Fruit fly (Drosophila melanogaster) whole organism, embryonic: ENCODE measurements around the gene RpL23A.

ENCODE experiments used
- CG11398 ChIP-seq: fragments of 200-800 bp; sonication (Bioruptor generic); optimal IDR thresholded peaks from 2 replicates; lab custom pipeline; 2016; ENCODE audit warnings: missing biosample characterization, missing genetic modification characterization
- CG13296 ChIP-seq: fragments of 200-800 bp; sonication (Bioruptor generic); optimal IDR thresholded peaks from 3 replicates; lab custom pipeline; 2018; ENCODE audit warnings: missing biosample characterization, mild to moderate bottlenecking, missing genetic modification characterization
- CG1603 ChIP-seq: fragments of 200-800 bp; sonication (Bioruptor generic); optimal IDR thresholded peaks from 2 replicates; lab custom pipeline; 2019; ENCODE audit warnings: missing biosample characterization, mild to moderate bottlenecking, missing genetic modification characterization, moderate library complexity
- CG33213 ChIP-seq: fragments of 200-800 bp; sonication (Bioruptor generic); optimal IDR thresholded peaks from 3 replicates; lab custom pipeline; 2016; ENCODE audit warnings: missing biosample characterization, missing genetic modification characterization
- CG4360 ChIP-seq: fragments of 200-800 bp; sonication (Bioruptor generic); IDR thresholded peaks from 2 replicates; pipeline ENCODE4 v1.3.6; 2022; ENCODE audit warnings: missing biosample characterization, missing genetic modification characterization
- CG7372 ChIP-seq: fragments of 200-800 bp; sonication (Bioruptor generic); IDR thresholded peaks from 2 replicates; pipeline ENCODE4 v1.3.6; 2022; ENCODE audit warnings: missing biosample characterization, missing genetic modification characterization
- CG7786 ChIP-seq: fragments of 200-800 bp; sonication (Bioruptor generic); optimal IDR thresholded peaks from 2 replicates; lab custom pipeline; 2016; ENCODE audit warnings: missing biosample characterization, missing genetic modification characterization
- CG8478 ChIP-seq: fragments of >200 bp; optimal IDR thresholded peaks from 2 replicates; lab custom pipeline; 2018
- Neu2 ChIP-seq: fragments of 200-800 bp; sonication (Bioruptor generic); optimal IDR thresholded peaks from 3 replicates; lab custom pipeline; 2016; ENCODE audit warnings: missing biosample characterization, missing genetic modification characterization, borderline replicate concordance
- crp ChIP-seq, 2 experiments: fragments of 200-800 bp; sonication (Bioruptor generic); optimal IDR thresholded peaks; 2 replicates in 1 of 2; 3 replicates in 1 of 2; lab custom pipeline; 2017; ENCODE audit warnings: missing biosample characterization in 2 of 2, missing genetic modification characterization in 2 of 2, mild to moderate bottlenecking in 1 of 2, moderate library complexity in 1 of 2
- esg ChIP-seq: fragments of 200-800 bp; sonication (Bioruptor generic); conservative IDR thresholded peaks from 2 replicates; pipeline ENCODE4 v1.3.6; 2022; ENCODE audit warnings: missing biosample characterization, missing genetic modification characterization
- insv ChIP-seq, 2 experiments: fragments of 200-800 bp; sonication (Bioruptor generic); optimal IDR thresholded peaks; 3 replicates each; lab custom pipeline; 2016 to 2018; ENCODE audit warnings: missing biosample characterization in 2 of 2, missing genetic modification characterization in 2 of 2
- kah ChIP-seq: fragments of 200-800 bp; sonication (Bioruptor generic); optimal IDR thresholded peaks from 2 replicates; lab custom pipeline; 2018; ENCODE audit warnings: missing biosample characterization, mild to moderate bottlenecking, missing genetic modification characterization
- yki ChIP-seq: fragments of >200 bp; optimal IDR thresholded peaks from 3 replicates; lab custom pipeline; 2018

dm6 chr3L:1688161-1688560 lies 19.7 kb upstream of the RpL23A start:
- TF ChIP-seq yki (lab: Kevin White, UChicago) (no peak), CG4360 (no peak), crp (GFP tag; optimal IDR thresholded peaks at IDR 0.05; lab: Kevin White, UChicago) (no peak), CG33213 (GFP tag; lab: Kevin White, UChicago) (no peak), kah (GFP tag; lab: Kevin White, UChicago) (no peak), esg (GFP tag; lab: Robert Waterston, UW) (no peak), CG13296 (GFP tag; lab: Kevin White, UChicago) (no peak), CG8478 (no peak), Neu2 (GFP tag; lab: Kevin White, UChicago) (no peak), insv (GFP tag; optimal IDR thresholded peaks at IDR 0.05; lab: Kevin White, UChicago) (no peak), CG7786 (GFP tag; lab: Kevin White, UChicago) (no peak), CG1603 (tag; lab: Kevin White, UChicago) (no peak), CG11398 (GFP tag; lab: Kevin White, UChicago) (no peak), CG7372 (GFP tag; lab: Robert Waterston, UW) (no peak)
